Fruit fly (Drosophila melanogaster) whole organism, embryonic: Measurements from ENCODE around the gene CG43448.

Experiments
- Adf1 ChIP-seq: fragments of 200-800 bp; sonication (Bioruptor generic); IDR thresholded peaks from 2 replicates; pipeline ENCODE4 v1.3.6; 2022; ENCODE audit warnings: missing biosample characterization, missing genetic modification characterization
- CG10366 ChIP-seq: fragments of 200-800 bp; sonication (Bioruptor generic); IDR thresholded peaks from 2 replicates; pipeline ENCODE4 v1.3.6; 2022; ENCODE audit warnings: missing biosample characterization, missing genetic modification characterization
- CG12219 ChIP-seq: fragments of 200-800 bp; sonication (Bioruptor generic); optimal IDR thresholded peaks from 3 replicates; lab custom pipeline; 2018; ENCODE audit warnings: missing biosample characterization, mild to moderate bottlenecking, missing genetic modification characterization
- CG12299 ChIP-seq: fragments of 200-800 bp; sonication (Bioruptor generic); optimal IDR thresholded peaks from 2 replicates; lab custom pipeline; 2018; ENCODE audit warnings: missing biosample characterization, mild to moderate bottlenecking, missing genetic modification characterization
- CG13123 ChIP-seq: fragments of 200-800 bp; sonication (Bioruptor generic); optimal IDR thresholded peaks from 2 replicates; lab custom pipeline; 2016; ENCODE audit warnings: missing biosample characterization, missing genetic modification characterization
- CG13424 ChIP-seq: fragments of 200-800 bp; sonication (Bioruptor generic); optimal IDR thresholded peaks from 2 replicates; lab custom pipeline; 2019; ENCODE audit warnings: missing biosample characterization, mild to moderate bottlenecking, missing genetic modification characterization, moderate library complexity
- CG15479 ChIP-seq: fragments of 200-800 bp; sonication (Bioruptor generic); optimal IDR thresholded peaks from 3 replicates; lab custom pipeline; 2019; ENCODE audit warnings: missing biosample characterization, mild to moderate bottlenecking, missing genetic modification characterization, moderate library complexity
- CG17361 ChIP-seq: fragments of 200-800 bp; sonication (Bioruptor generic); IDR thresholded peaks from 3 replicates; pipeline ENCODE4 v1.3.6; 2022; ENCODE audit warnings: missing biosample characterization, missing genetic modification characterization
- CG18619 ChIP-seq: fragments of 200-800 bp; sonication (Bioruptor generic); optimal IDR thresholded peaks from 3 replicates; lab custom pipeline; 2017; ENCODE audit warnings: missing biosample characterization, mild to moderate bottlenecking, missing genetic modification characterization
- CG2116 ChIP-seq: fragments of 200-800 bp; sonication (Bioruptor generic); optimal IDR thresholded peaks from 3 replicates; lab custom pipeline; 2018; ENCODE audit warnings: missing biosample characterization, mild to moderate bottlenecking, missing genetic modification characterization
- CG2129 ChIP-seq: fragments of 200-800 bp; sonication (Bioruptor generic); IDR thresholded peaks from 2 replicates; pipeline ENCODE4 v1.3.6; 2022; ENCODE audit warnings: missing biosample characterization, missing genetic modification characterization; ENCODE audit not compliant: partially characterized antibody
- CG2712 ChIP-seq: fragments of 200-800 bp; optimal IDR thresholded peaks from 3 replicates; lab custom pipeline; 2019; ENCODE audit warnings: missing biosample characterization, mild to moderate bottlenecking, missing genetic modification characterization, moderate library complexity
- CG2889 ChIP-seq: fragments of 200-800 bp; sonication (Bioruptor generic); IDR thresholded peaks from 3 replicates; pipeline ENCODE4 v1.3.6; 2022; ENCODE audit warnings: missing biosample characterization, missing genetic modification characterization
- CG32532 ChIP-seq: fragments of 200-800 bp; sonication (Bioruptor generic); IDR thresholded peaks from 2 replicates; pipeline ENCODE4 v1.3.6; 2022; ENCODE audit warnings: missing biosample characterization, missing genetic modification characterization
- CG32767 ChIP-seq: fragments of 200-800 bp; sonication (Bioruptor generic); IDR thresholded peaks from 2 replicates; pipeline ENCODE4 v1.3.6; 2022; ENCODE audit warnings: missing biosample characterization, missing genetic modification characterization
- CG3726 ChIP-seq: fragments of 200-800 bp; sonication (Bioruptor generic); IDR thresholded peaks from 3 replicates; pipeline ENCODE4, ENCODE4 v1.3.6; 2022; ENCODE audit warnings: missing biosample characterization, missing genetic modification characterization
- CG42726 ChIP-seq: fragments of 200-800 bp; sonication (Bioruptor generic); IDR thresholded peaks from 2 replicates; pipeline ENCODE4 v1.3.6; 2022; ENCODE audit warnings: missing biosample characterization, missing genetic modification characterization; ENCODE audit not compliant: partially characterized antibody
- CG6683 ChIP-seq: fragments of 200-800 bp; sonication (Bioruptor generic); optimal IDR thresholded peaks from 2 replicates; lab custom pipeline; 2017; ENCODE audit warnings: missing biosample characterization, mild to moderate bottlenecking, missing genetic modification characterization, missing genetic modification reagents
- CG7963 ChIP-seq: fragments of 200-800 bp; sonication (Bioruptor generic); IDR thresholded peaks from 3 replicates; pipeline ENCODE4 v1.3.6; 2022; ENCODE audit warnings: missing biosample characterization, missing genetic modification characterization; ENCODE audit not compliant: partially characterized antibody
- CG8388 ChIP-seq: fragments of 200-800 bp; sonication (Bioruptor generic); optimal IDR thresholded peaks from 2 replicates; lab custom pipeline; 2019; ENCODE audit warnings: missing biosample characterization, mild to moderate bottlenecking, missing genetic modification characterization, moderate library complexity
- CG9609 ChIP-seq: fragments of 200-800 bp; sonication (Bioruptor generic); optimal IDR thresholded peaks from 3 replicates; lab custom pipeline; 2016; ENCODE audit warnings: missing biosample characterization, missing genetic modification characterization
- CG9817 ChIP-seq: fragments of 200-800 bp; sonication (Bioruptor generic); optimal IDR thresholded peaks from 2 replicates; lab custom pipeline; 2018; ENCODE audit warnings: missing biosample characterization, mild to moderate bottlenecking, missing genetic modification characterization, moderate library complexity
- Dbx ChIP-seq: fragments of 200-800 bp; sonication (Bioruptor generic); IDR thresholded peaks from 3 replicates; pipeline ENCODE4 v1.3.6; 2022; ENCODE audit warnings: missing biosample characterization, missing genetic modification characterization
- Dip2 ChIP-seq: fragments of 200-800 bp; sonication (Bioruptor generic); IDR thresholded peaks from 2 replicates; pipeline ENCODE4 v1.3.6; 2022; ENCODE audit warnings: missing biosample characterization, missing genetic modification characterization
- Dll ChIP-seq: fragments of 200-800 bp; sonication (Bioruptor generic); IDR thresholded peaks from 4 replicates; pipeline ENCODE4 v1.3.6; 2022; ENCODE audit warnings: missing biosample characterization, missing genetic modification characterization; ENCODE audit not compliant: partially characterized antibody
- Doc3 ChIP-seq: fragments of 200-800 bp; sonication (Bioruptor generic); IDR thresholded peaks from 3 replicates; pipeline ENCODE4 v1.3.6; 2022; ENCODE audit warnings: missing biosample characterization, missing genetic modification characterization; ENCODE audit not compliant: partially characterized antibody
- Mrtf ChIP-seq: fragments of 200-800 bp; sonication (Bioruptor generic); IDR thresholded peaks from 3 replicates; pipeline ENCODE4 v1.3.6; 2022; ENCODE audit warnings: missing biosample characterization, missing genetic modification characterization
- NC2β ChIP-seq: fragments of 200-800 bp; sonication (Bioruptor generic); optimal IDR thresholded peaks from 2 replicates; lab custom pipeline; 2016; ENCODE audit warnings: missing biosample characterization, missing genetic modification characterization
- Ravus ChIP-seq: fragments of 200-800 bp; sonication (Bioruptor generic); IDR thresholded peaks from 2 replicates; pipeline ENCODE4 v1.3.6; 2022; ENCODE audit warnings: missing biosample characterization, missing genetic modification characterization
- Scr ChIP-seq: fragments of 200-800 bp; sonication (Bioruptor generic); IDR thresholded peaks from 2 replicates; pipeline ENCODE4 v1.3.6; 2022; ENCODE audit warnings: missing biosample characterization, missing genetic modification characterization; ENCODE audit not compliant: partially characterized antibody
- ab ChIP-seq: fragments of 200-800 bp; sonication (Bioruptor generic); optimal IDR thresholded peaks from 2 replicates; lab custom pipeline; 2016; ENCODE audit warnings: missing biosample characterization, missing genetic modification characterization
- ac ChIP-seq: fragments of 200-800 bp; sonication (Bioruptor generic); optimal IDR thresholded peaks from 3 replicates; lab custom pipeline; 2017; ENCODE audit warnings: missing biosample characterization, mild to moderate bottlenecking, missing genetic modification characterization
- aop ChIP-seq: fragments of 200-800 bp; sonication (Bioruptor generic); IDR thresholded peaks from 2 replicates; pipeline ENCODE4 v1.3.6; 2022; ENCODE audit warnings: missing biosample characterization, missing genetic modification characterization
- ara ChIP-seq: fragments of 200-800 bp; sonication (Bioruptor generic); IDR thresholded peaks from 2 replicates; pipeline ENCODE4 v1.3.6; 2022; ENCODE audit warnings: missing biosample characterization, missing genetic modification characterization
- ase ChIP-seq: fragments of 200-800 bp; sonication (Bioruptor generic); IDR thresholded peaks from 3 replicates; pipeline ENCODE4 v1.3.6; 2022; ENCODE audit warnings: missing biosample characterization, missing genetic modification characterization
- bigmax ChIP-seq: fragments of 200-800 bp; sonication (Bioruptor generic); optimal IDR thresholded peaks from 2 replicates; lab custom pipeline; 2018; ENCODE audit warnings: missing biosample characterization, mild to moderate bottlenecking, missing genetic modification characterization
- btn ChIP-seq: fragments of 200-800 bp; sonication (Bioruptor generic); optimal IDR thresholded peaks from 2 replicates; lab custom pipeline; 2016; ENCODE audit warnings: missing biosample characterization, missing genetic modification characterization
- chinmo ChIP-seq: fragments of 200-800 bp; sonication (Bioruptor generic); IDR thresholded peaks from 4 replicates; pipeline ENCODE4 v1.3.6; 2022; ENCODE audit warnings: missing biosample characterization, missing genetic modification characterization; ENCODE audit not compliant: partially characterized antibody
- corto ChIP-seq: fragments of 200-800 bp; sonication (Bioruptor generic); optimal IDR thresholded peaks from 2 replicates; lab custom pipeline; 2016; ENCODE audit warnings: missing biosample characterization, mild to moderate bottlenecking, missing genetic modification characterization, moderate library complexity
- dmrt11E ChIP-seq: fragments of 200-800 bp; sonication (Bioruptor generic); optimal IDR thresholded peaks from 3 replicates; lab custom pipeline; 2018; ENCODE audit warnings: missing biosample characterization, mild to moderate bottlenecking, missing genetic modification characterization, moderate library complexity
- dpn ChIP-seq, 2 experiments: fragments of 200-800 bp; sonication (Bioruptor generic); optimal IDR thresholded peaks; 3 replicates each; lab custom pipeline; 2016; ENCODE audit warnings: missing biosample characterization in 2 of 2, missing genetic modification characterization in 2 of 2
- en ChIP-seq: fragments of 200-800 bp; sonication (Bioruptor generic); optimal IDR thresholded peaks from 2 replicates; lab custom pipeline; 2016; ENCODE audit warnings: missing biosample characterization, missing genetic modification characterization
- exex ChIP-seq: fragments of 200-800 bp; sonication (Bioruptor generic); optimal IDR thresholded peaks from 4 replicates; lab custom pipeline; 2018; ENCODE audit warnings: missing biosample characterization, mild to moderate bottlenecking, missing genetic modification characterization, moderate library complexity
- nmo ChIP-seq: fragments of 200-800 bp; sonication (Bioruptor generic); optimal IDR thresholded peaks from 2 replicates; lab custom pipeline; 2018; ENCODE audit warnings: missing biosample characterization, mild to moderate bottlenecking, missing genetic modification characterization, moderate library complexity
- sens ChIP-seq: fragments of 200-800 bp; sonication (Bioruptor generic); peaks from one replicate; lab custom pipeline; 2016; ENCODE audit warnings: missing biosample characterization, missing genetic modification characterization
- sima ChIP-seq: fragments of 200-800 bp; sonication (Bioruptor generic); optimal IDR thresholded peaks from 2 replicates; lab custom pipeline; 2016; ENCODE audit warnings: missing biosample characterization, missing genetic modification characterization
- so ChIP-seq: fragments of 200-800 bp; sonication (Bioruptor generic); IDR thresholded peaks from 3 replicates; pipeline ENCODE4 v1.3.6; 2022; ENCODE audit warnings: missing biosample characterization, missing genetic modification characterization
- tll ChIP-seq, 2 experiments: fragments of 200-800 bp in 1 of 2; fragments of >200 bp in 1 of 2; sonication (Bioruptor generic) in 1 of 2; optimal IDR thresholded peaks; 2 replicates each; lab custom pipeline; 2017 to 2019; ENCODE audit warnings: missing biosample characterization in 2 of 2, missing genetic modification characterization in 2 of 2, mild to moderate bottlenecking in 1 of 2, moderate library complexity in 1 of 2
- trh ChIP-seq: fragments of 200-800 bp; sonication (Bioruptor generic); optimal IDR thresholded peaks from 2 replicates; lab custom pipeline; 2016; ENCODE audit warnings: missing biosample characterization, missing genetic modification characterization
- unpg ChIP-seq: fragments of 200-800 bp; sonication (Bioruptor generic); optimal IDR thresholded peaks from 3 replicates; lab custom pipeline; 2018; ENCODE audit warnings: missing biosample characterization, mild to moderate bottlenecking, missing genetic modification characterization, moderate library complexity
- vnd ChIP-seq: fragments of 200-800 bp; sonication (Bioruptor generic); IDR thresholded peaks from 3 replicates; pipeline ENCODE4 v1.3.6; 2022; ENCODE audit warnings: missing biosample characterization, missing genetic modification characterization; ENCODE audit not compliant: partially characterized antibody

Gene CG43448

DNA sequence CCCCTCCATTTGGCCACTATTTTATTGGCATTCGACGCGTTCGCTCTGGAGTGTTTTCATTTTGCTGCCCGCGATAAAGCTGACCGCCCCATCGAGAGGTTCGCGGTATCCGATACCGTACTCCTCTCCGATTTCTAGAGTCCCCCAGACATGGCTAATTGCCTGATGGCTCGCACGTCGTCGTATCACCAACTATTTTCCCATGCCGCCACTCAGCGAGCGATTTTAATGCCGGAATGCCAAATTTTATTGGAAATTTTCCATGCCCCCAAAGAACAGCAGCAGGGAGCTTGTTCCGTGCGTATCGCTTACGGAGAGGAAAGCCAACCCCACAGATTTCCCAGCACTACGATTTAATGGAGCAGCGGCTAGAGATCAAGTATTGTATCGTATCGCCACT is 36.5 kb downstream of the CG43448 start:
- TF ChIP-seq dmrt11E (no peak), CG2129 (GFP tag; lab: Robert Waterston, UW) (no peak), en (GFP tag; lab: Kevin White, UChicago) (no peak), dpn (GFP tag; optimal IDR thresholded peaks at IDR 0.05; lab: Kevin White, UChicago) (no peak), NC2β (no peak), CG2116 (GFP tag; lab: Kevin White, UChicago) (no peak), tll (GFP tag; optimal IDR thresholded peaks at IDR 0.05; lab: Kevin White, UChicago) (no peak), CG2712 (no peak), aop (no peak), CG15479 (GFP tag; lab: Kevin White, UChicago) (no peak), trh (GFP tag; lab: Kevin White, UChicago) (no peak), Dip2 (no peak), CG9817 (tag; lab: Kevin White, UChicago) (no peak), btn (no peak), Doc3 (no peak), Dll (GFP tag; lab: Robert Waterston, UW) (no peak), ase (GFP tag; lab: Robert Waterston, UW) (no peak), CG32532 (GFP tag; lab: Robert Waterston, UW) (0 out of 2 replicates have a peak, but pooled peaks have one; percentile 15), bigmax (no peak), CG7963 (GFP tag; lab: Robert Waterston, UW) (no peak), sima (GFP tag; lab: Kevin White, UChicago) (no peak), CG3726 (GFP tag; lab: Robert Waterston, UW) (no peak), so (GFP tag; lab: Robert Waterston, UW) (no peak), chinmo (GFP tag; lab: Robert Waterston, UW) (no peak), Mrtf (GFP tag; lab: Robert Waterston, UW) (no peak), ac (GFP tag; lab: Kevin White, UChicago) (no peak), CG13123 (GFP tag; lab: Kevin White, UChicago) (no peak), CG12219 (no peak), ab (GFP tag; lab: Kevin White, UChicago) (no peak), vnd (GFP tag; lab: Robert Waterston, UW) (0 out of 3 replicates have a peak, but pooled peaks have one; percentile 37), CG2889 (no peak), CG10366 (GFP tag; lab: Robert Waterston, UW) (no peak), Ravus (no peak), CG9609 (GFP tag; lab: Kevin White, UChicago) (no peak), CG8388 (GFP tag; lab: Kevin White, UChicago) (no peak), corto (GFP tag; lab: Kevin White, UChicago) (no peak), Adf1 (GFP tag; lab: Robert Waterston, UW) (peak; percentile 21; the same call in 1 of the 2 replicates), unpg (no peak), ara (no peak), nmo (no peak), CG32767 (no peak), CG42726 (no peak), CG17361 (GFP tag; lab: Robert Waterston, UW) (no peak), CG12299 (no peak), Dbx (no peak), exex (tag; lab: Kevin White, UChicago) (peak; percentile 83), CG18619 (GFP tag; lab: Kevin White, UChicago) (no peak), CG6683 (GFP tag; lab: Kevin White, UChicago) (no peak), Scr (GFP tag; lab: Robert Waterston, UW) (no peak), CG13424 (tag; lab: Kevin White, UChicago) (no peak), sens (GFP tag; lab: Kevin White, UChicago) (no peak)
